Worm (Caenorhabditis elegans) whole organism, young adult: ENCODE measurements around the gene B0024.15.
A peak's percentile ranks its signal among the peaks of the same experiment; 100 is the strongest.

Experiments
- B0035.1 ChIP-seq: sonication (generic microtip); optimal IDR thresholded peaks from 2 replicates; lab custom pipeline; 2016; ENCODE audit warnings: missing genetic modification characterization, mild to moderate bottlenecking, missing compliant biosample characterization, missing genotype, missing genetic modification reagents
- F22D6.2 ChIP-seq: sonication (generic microtip); optimal IDR thresholded peaks from 2 replicates; lab custom pipeline; 2016; ENCODE audit warnings: mild to moderate bottlenecking, missing genetic modification characterization, missing compliant biosample characterization
- F33H1.4 ChIP-seq: fragments of 200-800 bp; sonication (Bioruptor generic); IDR thresholded peaks from 2 replicates; pipeline ENCODE4 v1.3.6; 2022; ENCODE audit warnings: missing genetic modification reagents, missing genetic modification characterization, missing compliant biosample characterization
- F37B4.10 ChIP-seq: fragments of 200-800 bp; sonication (Bioruptor generic); IDR thresholded peaks from 2 replicates; pipeline ENCODE4 v1.3.6; 2022; ENCODE audit warnings: missing genetic modification characterization, missing compliant biosample characterization
- F39B2.1 ChIP-seq: fragments of 200-800 bp; sonication (Bioruptor generic); IDR thresholded peaks from 2 replicates; pipeline ENCODE4 v1.3.6; 2022; ENCODE audit warnings: missing genetic modification reagents, missing genetic modification characterization, missing compliant biosample characterization
- F57A8.1 ChIP-seq: fragments of 200-800 bp; sonication (Bioruptor generic); optimal IDR thresholded peaks from 2 replicates; lab custom pipeline; 2018; ENCODE audit warnings: mild to moderate bottlenecking, missing genetic modification characterization, moderate library complexity, missing compliant biosample characterization
- K12H6.12 ChIP-seq: fragments of 200-800 bp; sonication (Bioruptor generic); optimal IDR thresholded peaks from 2 replicates; lab custom pipeline; 2018; ENCODE audit warnings: mild to moderate bottlenecking, missing genetic modification characterization, missing compliant biosample characterization
- T07F8.4 ChIP-seq: sonication (generic microtip); optimal IDR thresholded peaks from 2 replicates; lab custom pipeline; 2016; ENCODE audit warnings: mild to moderate bottlenecking, missing genetic modification characterization, moderate library complexity, missing compliant biosample characterization
- Y79H2A.3 ChIP-seq: fragments of 200-800 bp; sonication (Bioruptor generic); conservative IDR thresholded peaks from 2 replicates; pipeline ENCODE4 v1.3.6; 2022; ENCODE audit warnings: missing genetic modification reagents, missing genetic modification characterization, missing compliant biosample characterization
- akir-1 ChIP-seq: fragments of 200-800 bp; sonication (Bioruptor generic); optimal IDR thresholded peaks from 2 replicates; lab custom pipeline; 2018; ENCODE audit warnings: mild to moderate bottlenecking, missing genetic modification characterization, moderate library complexity, missing compliant biosample characterization
- aptf-2 ChIP-seq: fragments of 200-800 bp; sonication (Bioruptor generic); conservative IDR thresholded peaks from 2 replicates; pipeline ENCODE4 v1.3.6; 2022; ENCODE audit warnings: missing genetic modification reagents, missing genetic modification characterization, missing compliant biosample characterization
- aptf-3 ChIP-seq: fragments of 200-800 bp; sonication (Bioruptor generic); IDR thresholded peaks from 2 replicates; pipeline ENCODE4 v1.3.6; 2022; ENCODE audit warnings: missing genetic modification characterization, missing compliant biosample characterization
- athp-1 ChIP-seq: sonication (generic microtip); optimal IDR thresholded peaks from 2 replicates; lab custom pipeline; 2017; ENCODE audit warnings: mild to moderate bottlenecking, missing genetic modification characterization, missing compliant biosample characterization
- cebp-1 ChIP-seq, 2 experiments: fragments of 200-800 bp in 1 of 2; sonication (Bioruptor generic) in 1 of 2; sonication (generic microtip) in 1 of 2; IDR thresholded peaks in 1 of 2; optimal IDR thresholded peaks in 1 of 2; 2 replicates each; pipeline versions ENCODE4 v1.3.6 to Lab custom; 2017 to 2022; ENCODE audit warnings: missing compliant biosample characterization in 2 of 2, missing genetic modification characterization in 2 of 2, mild to moderate bottlenecking in 1 of 2, missing genetic modification reagents in 1 of 2, moderate library complexity in 1 of 2
- ceh-100 ChIP-seq: fragments of 200-800 bp; sonication (Bioruptor generic); IDR thresholded peaks from 2 replicates; pipeline ENCODE4 v1.3.6; 2022; ENCODE audit warnings: missing genetic modification reagents, missing genetic modification characterization, missing compliant biosample characterization
- ceh-79 ChIP-seq: sonication (generic microtip); optimal IDR thresholded peaks from 2 replicates; lab custom pipeline; 2017; ENCODE audit warnings: mild to moderate bottlenecking, missing genetic modification characterization, missing compliant biosample characterization
- dox-1 ChIP-seq: fragments of 200-800 bp; sonication (Bioruptor generic); IDR thresholded peaks from 2 replicates; pipeline ENCODE4 v1.3.6; 2022; ENCODE audit warnings: missing genetic modification reagents, missing genetic modification characterization, missing compliant biosample characterization
- egl-44 ChIP-seq: fragments of 200-800 bp; sonication (Bioruptor generic); IDR thresholded peaks from 2 replicates; pipeline ENCODE4 v1.3.6; 2022; ENCODE audit warnings: missing genetic modification reagents, missing genetic modification characterization, missing compliant biosample characterization
- ets-4 ChIP-seq: fragments of 200-800 bp; sonication (Bioruptor generic); optimal IDR thresholded peaks from 2 replicates; lab custom pipeline; 2018; ENCODE audit warnings: mild to moderate bottlenecking, missing genetic modification characterization, missing compliant biosample characterization
- fkh-3 ChIP-seq: sonication (generic microtip); optimal IDR thresholded peaks from 2 replicates; lab custom pipeline; 2016; ENCODE audit warnings: mild to moderate bottlenecking, missing genetic modification characterization, missing compliant biosample characterization
- gei-17 ChIP-seq: fragments of 200-800 bp; sonication (Bioruptor generic); optimal IDR thresholded peaks from 2 replicates; lab custom pipeline; 2018; ENCODE audit warnings: mild to moderate bottlenecking, missing genetic modification characterization, missing compliant biosample characterization
- hlh-12 ChIP-seq: sonication (generic microtip); optimal IDR thresholded peaks from 2 replicates; lab custom pipeline; 2016; ENCODE audit warnings: missing genetic modification characterization, missing compliant biosample characterization
- hmg-1.2 ChIP-seq: fragments of 200-800 bp; sonication (Bioruptor generic); IDR thresholded peaks from 2 replicates; pipeline ENCODE4 v1.3.6; 2022; ENCODE audit warnings: missing genetic modification reagents, missing genetic modification characterization, missing compliant biosample characterization
- hsf-1 ChIP-seq: fragments of 200-800 bp; sonication (Bioruptor generic); IDR thresholded peaks from 2 replicates; pipeline ENCODE4 v1.3.6; 2022; ENCODE audit warnings: missing genetic modification reagents, missing genetic modification characterization, missing compliant biosample characterization
- lag-1 ChIP-seq: fragments of 200-800 bp; sonication (Bioruptor generic); IDR thresholded peaks from 2 replicates; pipeline ENCODE4 v1.3.6; 2022; ENCODE audit warnings: missing genetic modification reagents, missing genetic modification characterization, missing compliant biosample characterization
- let-526 ChIP-seq: fragments of 200-800 bp; sonication (Bioruptor generic); IDR thresholded peaks from 2 replicates; pipeline ENCODE4 v1.3.6; 2022; ENCODE audit warnings: missing genetic modification reagents, missing genetic modification characterization, missing compliant biosample characterization
- lin-26 ChIP-seq: fragments of 200-800 bp; sonication (Bioruptor generic); IDR thresholded peaks from 2 replicates; pipeline ENCODE4 v1.3.6; 2022; ENCODE audit warnings: missing genetic modification reagents, missing genetic modification characterization, missing compliant biosample characterization
- lin-35 ChIP-seq, 3 experiments: fragments of 150-350 bp in 2 of 3; sonication (generic microtip) in 1 of 3; optimal IDR thresholded peaks; 2 replicates each; lab custom pipeline; 2014 to 2018; ENCODE audit warnings: missing biosample characterization in 3 of 3, missing genetic modification characterization in 3 of 3, missing genetic modification reagents in 3 of 3
- lsl-1 ChIP-seq: fragments of 200-800 bp; sonication (Bioruptor generic); optimal IDR thresholded peaks from 2 replicates; lab custom pipeline; 2018; ENCODE audit warnings: mild to moderate bottlenecking, missing genetic modification characterization, moderate library complexity, missing compliant biosample characterization
- lsy-27 ChIP-seq: sonication (generic microtip); optimal IDR thresholded peaks from 2 replicates; lab custom pipeline; 2017; ENCODE audit warnings: missing genetic modification characterization, mild to moderate bottlenecking, missing compliant biosample characterization, antibody characterized with exemption, missing genotype, borderline replicate concordance; ENCODE audit not compliant: insufficient read depth
- madf-3 ChIP-seq: fragments of 200-800 bp; sonication (Bioruptor generic); IDR thresholded peaks from 2 replicates; pipeline ENCODE4 v1.3.6; 2022; ENCODE audit warnings: missing genetic modification reagents, missing genetic modification characterization, missing compliant biosample characterization
- madf-8 ChIP-seq: fragments of 200-800 bp; sonication (Bioruptor generic); conservative IDR thresholded peaks from 2 replicates; pipeline ENCODE4 v1.3.6; 2022; ENCODE audit warnings: missing genetic modification reagents, missing genetic modification characterization, missing compliant biosample characterization
- mxl-1 ChIP-seq: sonication (generic microtip); optimal IDR thresholded peaks from 2 replicates; lab custom pipeline; 2016; ENCODE audit warnings: missing genetic modification characterization, missing compliant biosample characterization
- nfyb-1 ChIP-seq: fragments of 200-800 bp; sonication (Bioruptor generic); IDR thresholded peaks from 2 replicates; pipeline ENCODE4 v1.3.6; 2022; ENCODE audit warnings: missing genetic modification reagents, missing genetic modification characterization, missing compliant biosample characterization
- nhr-120 ChIP-seq: fragments of 200-800 bp; sonication (Bioruptor generic); IDR thresholded peaks from 2 replicates; pipeline ENCODE4 v1.3.6; 2022; ENCODE audit warnings: missing genetic modification characterization, missing compliant biosample characterization
- nhr-90 ChIP-seq: sonication (generic microtip); optimal IDR thresholded peaks from 2 replicates; lab custom pipeline; 2016; ENCODE audit warnings: missing genotype, mild to moderate bottlenecking, missing genetic modification characterization, missing compliant biosample characterization
- pbrm-1 ChIP-seq: fragments of 200-800 bp; sonication (Bioruptor generic); IDR thresholded peaks from 2 replicates; pipeline ENCODE4 v1.3.6; 2022; ENCODE audit warnings: missing genetic modification reagents, missing genetic modification characterization, missing compliant biosample characterization
- rec-8 ChIP-seq, 2 experiments: sonication (generic microtip); optimal IDR thresholded peaks; 2 replicates each; lab custom pipeline; 2016; ENCODE audit warnings: mild to moderate bottlenecking in 2 of 2, missing genetic modification characterization in 2 of 2, missing genetic modification reagents in 2 of 2, missing genotype in 2 of 2, missing biosample characterization in 1 of 2, missing compliant biosample characterization in 1 of 2, moderate library complexity in 1 of 2
- snpc-1.1 ChIP-seq: sonication (generic microtip); optimal IDR thresholded peaks from 2 replicates; lab custom pipeline; 2017; ENCODE audit warnings: missing genetic modification characterization, mild to moderate bottlenecking, missing compliant biosample characterization, antibody characterized with exemption, moderate library complexity, missing genotype, missing genetic modification reagents; ENCODE audit not compliant: insufficient read depth
- snpc-1.3 ChIP-seq: sonication (generic microtip); optimal IDR thresholded peaks from 2 replicates; lab custom pipeline; 2017; ENCODE audit warnings: missing genetic modification characterization, mild to moderate bottlenecking, missing compliant biosample characterization, antibody characterized with exemption, moderate library complexity, missing genotype, missing genetic modification reagents; ENCODE audit not compliant: insufficient read depth
- somi-1 ChIP-seq: fragments of 200-800 bp; sonication (Bioruptor generic); optimal IDR thresholded peaks from 2 replicates; lab custom pipeline; 2018; ENCODE audit warnings: mild to moderate bottlenecking, missing genetic modification characterization, missing compliant biosample characterization
- sptf-2 ChIP-seq: fragments of 200-800 bp; sonication (Bioruptor generic); optimal IDR thresholded peaks from 2 replicates; lab custom pipeline; 2018; ENCODE audit warnings: mild to moderate bottlenecking, missing genetic modification characterization, missing compliant biosample characterization
- tbp1 ChIP-seq: fragments of 200-800 bp; sonication (Bioruptor generic); optimal IDR thresholded peaks from 2 replicates; lab custom pipeline; 2018; ENCODE audit warnings: mild to moderate bottlenecking, missing genetic modification characterization, missing compliant biosample characterization
- zfh-2 ChIP-seq: fragments of 200-800 bp; sonication (Bioruptor generic); conservative IDR thresholded peaks from 2 replicates; pipeline ENCODE4 v1.3.6; 2022; ENCODE audit warnings: missing genetic modification reagents, missing genetic modification characterization, missing compliant biosample characterization
- ztf-26 ChIP-seq: sonication (generic microtip); optimal IDR thresholded peaks from 2 replicates; lab custom pipeline; 2017; ENCODE audit warnings: missing genetic modification characterization, missing compliant biosample characterization

Gene B0024.15

DNA sequence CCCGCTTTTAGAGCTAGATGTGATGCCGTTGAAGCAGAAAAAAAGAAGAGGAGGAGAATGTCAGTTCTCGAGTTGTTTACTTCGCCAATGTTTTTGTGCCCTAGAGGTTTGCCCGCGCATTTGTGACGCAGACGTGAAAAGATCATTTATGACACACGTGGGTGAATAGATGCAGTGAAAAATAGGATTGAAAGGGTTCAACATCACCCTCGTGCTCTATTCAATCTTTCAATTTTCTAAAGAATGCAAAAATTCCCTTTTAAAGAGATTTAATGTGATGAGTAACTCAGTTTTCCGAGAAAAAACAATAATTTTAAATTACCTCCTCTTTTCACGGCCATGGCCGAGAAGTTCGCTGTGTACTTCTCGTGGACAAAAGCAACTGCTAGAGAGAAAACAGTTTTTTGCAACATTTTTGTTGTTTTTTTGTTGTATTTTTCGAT, 43.4 kb upstream of the B0024.15 start (continued):
- TF ChIP-seq Y79H2A.3 (no peak), sptf-2 (GFP tag; lab: Kevin White, UChicago) (no peak), snpc-1.3 (tag; lab: Kevin White, UChicago) (no peak), akir-1 (GFP tag; lab: Kevin White, UChicago) (no peak), T07F8.4 (tag; lab: Kevin White, UChicago) (no peak), gei-17 (no peak), hmg-1.2 (peak; percentile 24; the same call in 1 of the 2 replicates), K12H6.12 (tag; lab: Kevin White, UChicago) (peak; percentile 74), F33H1.4 (GFP tag; lab: Robert Waterston, UW) (no peak), zfh-2 (GFP tag; lab: Robert Waterston, UW) (no peak), aptf-3 (GFP tag; lab: Robert Waterston, UW) (no peak), cebp-1 (GFP tag; IDR thresholded peaks at IDR 0.05; lab: Robert Waterston, UW) (no peak), cebp-1 (tag; optimal IDR thresholded peaks at IDR 0.05; lab: Kevin White, UChicago) (peak; percentile 28), somi-1 (GFP tag; lab: Kevin White, UChicago) (peak; percentile 45), hsf-1 (GFP tag; lab: Robert Waterston, UW) (no peak), pbrm-1 (GFP tag; lab: Robert Waterston, UW) (no peak), lag-1 (GFP tag; lab: Robert Waterston, UW) (no peak), dox-1 (GFP tag; lab: Robert Waterston, UW) (peak; percentile 16; the same call in 1 of the 2 replicates), nhr-90 (tag; lab: Kevin White, UChicago) (no peak), lin-35 (GFP tag; optimal IDR thresholded peaks at IDR 0.05; lab: Kevin White, UChicago) (peak in 1 of 3 experiments; percentile 54), F37B4.10 (GFP tag; lab: Robert Waterston, UW) (no peak), ceh-79 (no peak), F22D6.2 (tag; lab: Kevin White, UChicago) (no peak), madf-3 (GFP tag; lab: Robert Waterston, UW) (no peak), ets-4 (no peak), tbp1 (GFP tag; lab: Kevin White, UChicago) (no peak), lsl-1 (GFP tag; lab: Kevin White, UChicago) (peak; percentile 5), fkh-3 (tag; lab: Kevin White, UChicago) (no peak), madf-8 (GFP tag; lab: Robert Waterston, UW) (0 out of 2 replicates have a peak, but pooled peaks have one; percentile 23)

DNA sequence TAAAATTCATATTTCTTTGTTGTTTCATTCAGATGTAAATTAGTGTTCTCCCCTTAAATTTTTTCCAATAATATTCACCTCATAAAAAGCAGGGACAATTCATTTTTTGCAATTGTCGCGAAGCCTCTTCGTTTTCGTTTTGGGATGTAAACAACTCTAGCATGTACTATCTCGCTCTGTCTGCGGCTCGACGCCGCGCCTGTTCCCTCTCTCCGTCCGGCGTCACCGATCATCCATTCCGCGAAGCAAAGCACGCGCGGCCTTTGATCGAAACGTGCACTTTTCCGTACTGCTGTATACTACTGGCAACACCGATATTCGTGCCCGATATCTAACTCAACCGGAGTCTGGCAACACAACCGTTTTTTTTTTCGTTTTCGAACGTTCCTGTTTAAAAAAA, 42.9 kb upstream of the B0024.15 start:
- TF ChIP-seq T07F8.4 (tag; lab: Kevin White, UChicago): no peak
- TF ChIP-seq let-526 (GFP tag; lab: Robert Waterston, UW): peak; percentile 10; the same call in 1 of the 2 replicates
- no peak for TF ChIP-seq athp-1 (tag; lab: Kevin White, UChicago)
- TF ChIP-seq ztf-26: no peak
- peak; percentile 82 for TF ChIP-seq zfh-2 (GFP tag; lab: Robert Waterston, UW)
- TF ChIP-seq hlh-12 (tag; lab: Kevin White, UChicago): no peak
- TF ChIP-seq F39B2.1 (GFP tag; lab: Robert Waterston, UW): no peak
- TF ChIP-seq lsy-27 (tag; lab: Kevin White, UChicago): no peak
- no peak for TF ChIP-seq snpc-1.1 (tag; lab: Kevin White, UChicago)
- no peak for TF ChIP-seq lsl-1 (GFP tag; lab: Kevin White, UChicago)
- TF ChIP-seq hmg-1.2: peak; percentile 17; the same call in 1 of the 2 replicates
- no peak for TF ChIP-seq rec-8 (tag; optimal IDR thresholded peaks at IDR 0.05; lab: Kevin White, UChicago)
- TF ChIP-seq aptf-2: no peak
- no peak for TF ChIP-seq F57A8.1 (GFP tag; lab: Kevin White, UChicago)
- TF ChIP-seq somi-1 (GFP tag; lab: Kevin White, UChicago): no peak
- TF ChIP-seq lin-26 (GFP tag; lab: Robert Waterston, UW): peak; percentile 44; the same call in 1 of the 2 replicates
- no peak for TF ChIP-seq mxl-1 (tag; lab: Kevin White, UChicago)
- TF ChIP-seq tbp1 (GFP tag; lab: Kevin White, UChicago): no peak
- 0 out of 2 replicates have a peak, but pooled peaks have one; percentile 47 for TF ChIP-seq egl-44 (GFP tag; lab: Robert Waterston, UW)
- TF ChIP-seq B0035.1 (tag; lab: Kevin White, UChicago): no peak
- TF ChIP-seq ceh-100 (GFP tag; lab: Robert Waterston, UW): no peak
- TF ChIP-seq nfyb-1: 0 out of 2 replicates have a peak, but pooled peaks have one; percentile 25
- TF ChIP-seq nhr-120: no peak
